Worm (Caenorhabditis elegans) whole organism, mixed stage, embryonic: ENCODE measurements around the gene skpo-1.

Source experiments
- ceh-43 ChIP-seq: fragments of 200-800 bp; sonication (Bioruptor generic); optimal IDR thresholded peaks from 2 replicates; lab custom pipeline; 2018; ENCODE audit warnings: mild to moderate bottlenecking, missing genetic modification characterization, moderate library complexity, missing compliant biosample characterization
- ces-1 ChIP-seq: fragments of 150-350 bp; optimal IDR thresholded peaks from 2 replicates; lab custom pipeline; 2014; ENCODE audit warnings: missing biosample characterization, missing genetic modification reagents, missing genetic modification characterization
- drap-1 ChIP-seq: fragments of 200-800 bp; sonication (Bioruptor generic); optimal IDR thresholded peaks from 3 replicates; lab custom pipeline; 2018; ENCODE audit warnings: mild to moderate bottlenecking, missing genetic modification characterization, missing compliant biosample characterization
- flh-1 ChIP-seq: fragments of 200-800 bp; sonication (Bioruptor generic); optimal IDR thresholded peaks from 2 replicates; lab custom pipeline; 2018; ENCODE audit warnings: mild to moderate bottlenecking, missing genetic modification characterization, moderate library complexity, missing compliant biosample characterization
- lsy-2 ChIP-seq: fragments of 150-350 bp; optimal IDR thresholded peaks from 2 replicates; lab custom pipeline; 2014; ENCODE audit warnings: missing biosample characterization, missing genetic modification characterization
- mls-2 ChIP-seq: sonication (generic microtip); optimal IDR thresholded peaks from 2 replicates; lab custom pipeline; 2016; ENCODE audit warnings: mild to moderate bottlenecking, missing genetic modification characterization, moderate library complexity, missing compliant biosample characterization
- nhr-12 ChIP-seq: fragments of 150-350 bp; optimal IDR thresholded peaks from 2 replicates; lab custom pipeline; 2014; ENCODE audit warnings: missing biosample characterization, missing genetic modification characterization
- nhr-237 ChIP-seq: fragments of 150-350 bp; optimal IDR thresholded peaks from 2 replicates; lab custom pipeline; 2014; ENCODE audit warnings: missing biosample characterization, missing genetic modification characterization
- nhr-76 ChIP-seq: sonication (generic microtip); optimal IDR thresholded peaks from 2 replicates; lab custom pipeline; 2017; ENCODE audit warnings: missing biosample characterization, missing genetic modification characterization
- snpc-4 ChIP-seq: fragments of 150-350 bp; optimal IDR thresholded peaks from 2 replicates; lab custom pipeline; 2014; ENCODE audit warnings: missing biosample characterization, missing genetic modification characterization
- unc-120 ChIP-seq: sonication (generic microtip); optimal IDR thresholded peaks from 2 replicates; lab custom pipeline; 2017; ENCODE audit warnings: missing genetic modification characterization, missing compliant biosample characterization; ENCODE audit not compliant: poor library complexity, severe bottlenecking
- unc-39 ChIP-seq: fragments of 150-350 bp; optimal IDR thresholded peaks from 2 replicates; lab custom pipeline; 2014; ENCODE audit warnings: missing biosample characterization, missing genetic modification characterization
- unc-62 ChIP-seq: fragments of 150-350 bp; optimal IDR thresholded peaks from 2 replicates; lab custom pipeline; 2014; ENCODE audit warnings: missing biosample characterization, missing genetic modification reagents, missing genetic modification characterization
- ztf-11 ChIP-seq: fragments of 150-350 bp; optimal IDR thresholded peaks from 2 replicates; lab custom pipeline; 2014; ENCODE audit warnings: missing biosample characterization, missing genetic modification characterization

- TF ChIP-seq nhr-237 (tag; lab: Kevin White, UChicago) (no peak), nhr-76 (tag; lab: Kevin White, UChicago) (no peak), lsy-2 (no peak), mls-2 (tag; lab: Kevin White, UChicago) (no peak), unc-120 (tag; lab: Kevin White, UChicago) (no peak), snpc-4 (no peak), nhr-12 (tag; lab: Kevin White, UChicago) (no peak), unc-39 (tag; lab: Kevin White, UChicago) (no peak), unc-62 (GFP tag; lab: Kevin White, UChicago) (no peak), ztf-11 (tag; lab: Kevin White, UChicago) (no peak), drap-1 (GFP tag; lab: Kevin White, UChicago) (no peak), ces-1 (GFP tag; lab: Kevin White, UChicago) (no peak), flh-1 (GFP tag; lab: Kevin White, UChicago) (no peak), ceh-43 (GFP tag; lab: Kevin White, UChicago) (no peak)
Observed at ce11 chrII:8415035-8415434, 10.4 kb upstream of the skpo-1 start.
